Fruit fly (Drosophila melanogaster) whole organism, adult: ENCODE measurements around the gene Ir93a.

Source experiments
- CG11617 ChIP-seq: fragments of 200-800 bp; sonication (Bioruptor generic); optimal IDR thresholded peaks from 2 replicates; lab custom pipeline; 2017; ENCODE audit warnings: mild to moderate bottlenecking, missing biosample characterization, missing genetic modification reagents, missing genetic modification characterization
- CG12768 ChIP-seq: fragments of 200-800 bp; sonication (Bioruptor generic); optimal IDR thresholded peaks from 2 replicates; lab custom pipeline; 2017; ENCODE audit warnings: missing biosample characterization, missing genetic modification characterization, mild to moderate bottlenecking, moderate library complexity, missing genetic modification reagents
- CG14711 ChIP-seq: fragments of 200-800 bp; sonication (Bioruptor generic); optimal IDR thresholded peaks from 2 replicates; lab custom pipeline; 2018; ENCODE audit warnings: missing biosample characterization, mild to moderate bottlenecking, missing genetic modification characterization, moderate library complexity
- CG1620 ChIP-seq: fragments of 200-800 bp; sonication (Bioruptor generic); optimal IDR thresholded peaks from 2 replicates; lab custom pipeline; 2016; ENCODE audit warnings: missing biosample characterization, missing genetic modification characterization
- CG33017 ChIP-seq: fragments of 200-800 bp; sonication (Bioruptor generic); optimal IDR thresholded peaks from 2 replicates; lab custom pipeline; 2018; ENCODE audit warnings: missing biosample characterization, mild to moderate bottlenecking, missing genetic modification characterization, moderate library complexity
- CG5204 ChIP-seq: fragments of 200-800 bp; sonication (Bioruptor generic); optimal IDR thresholded peaks from 2 replicates; lab custom pipeline; 2016; ENCODE audit warnings: missing biosample characterization, missing genetic modification characterization
- CG7045 ChIP-seq: fragments of 200-800 bp; sonication (Bioruptor generic); optimal IDR thresholded peaks from 2 replicates; lab custom pipeline; 2017; ENCODE audit warnings: missing biosample characterization, mild to moderate bottlenecking, missing genetic modification characterization
- CG7101 ChIP-seq: fragments of 200-800 bp; sonication (Bioruptor generic); optimal IDR thresholded peaks from 2 replicates; lab custom pipeline; 2018; ENCODE audit warnings: missing biosample characterization, mild to moderate bottlenecking, missing genetic modification characterization, moderate library complexity
- Clk ChIP-seq: fragments of 200-800 bp; sonication (Bioruptor generic); optimal IDR thresholded peaks from 2 replicates; lab custom pipeline; 2017; ENCODE audit warnings: missing biosample characterization, missing genetic modification characterization
- Crg-1 ChIP-seq: fragments of 200-800 bp; sonication (Bioruptor generic); optimal IDR thresholded peaks from 2 replicates; lab custom pipeline; 2016; ENCODE audit warnings: missing biosample characterization, missing genetic modification characterization
- Hr96 ChIP-seq: fragments of 200-800 bp; sonication (Bioruptor generic); optimal IDR thresholded peaks from 2 replicates; lab custom pipeline; 2016; ENCODE audit warnings: missing biosample characterization, missing genetic modification characterization
- Mnt ChIP-seq: fragments of 200-800 bp; sonication (Bioruptor generic); optimal IDR thresholded peaks from 2 replicates; lab custom pipeline; 2016; ENCODE audit warnings: missing biosample characterization, mild to moderate bottlenecking, missing genetic modification characterization
- bab1 ChIP-seq: fragments of 200-800 bp; sonication (Bioruptor generic); optimal IDR thresholded peaks from 3 replicates; lab custom pipeline; 2019; ENCODE audit warnings: missing biosample characterization, mild to moderate bottlenecking, missing genetic modification characterization, moderate library complexity
- cic ChIP-seq: fragments of 200-800 bp; sonication (Bioruptor generic); optimal IDR thresholded peaks from 2 replicates; lab custom pipeline; 2017; ENCODE audit warnings: missing biosample characterization, mild to moderate bottlenecking, missing genetic modification characterization, moderate library complexity
- cnc ChIP-seq, 2 experiments: fragments of >200 bp; optimal IDR thresholded peaks; 2 replicates each; lab custom pipeline; 2017
- kay ChIP-seq: fragments of 200-800 bp; sonication (Bioruptor generic); peaks from one replicate; lab custom pipeline; 2016; ENCODE audit warnings: missing biosample characterization, missing genetic modification characterization, borderline replicate concordance
- ovo ChIP-seq: fragments of 200-800 bp; sonication (Bioruptor generic); optimal IDR thresholded peaks from 2 replicates; lab custom pipeline; 2016; ENCODE audit warnings: missing biosample characterization, missing genetic modification characterization
- tj ChIP-seq: fragments of 200-800 bp; sonication (Bioruptor generic); optimal IDR thresholded peaks from 3 replicates; lab custom pipeline; 2017; ENCODE audit warnings: missing biosample characterization, mild to moderate bottlenecking, missing genetic modification characterization, moderate library complexity
- toe ChIP-seq: fragments of 200-800 bp; sonication (Bioruptor generic); optimal IDR thresholded peaks from 2 replicates; lab custom pipeline; 2016; ENCODE audit warnings: missing biosample characterization, missing genetic modification characterization

The Ir93a gene

dm6 chr3R:20859845-20860244, at the start of gene Ir93a:
Gene Ir93a, minus strand, starts transcription at chr3R:20859945.
- TF ChIP-seq bab1 (GFP tag; lab: Kevin White, UChicago), result no peak
- TF ChIP-seq Mnt (GFP tag; lab: Kevin White, UChicago), result no peak
- no peak for TF ChIP-seq CG14711 (tag; lab: Kevin White, UChicago)
- TF ChIP-seq CG1620 (GFP tag; lab: Kevin White, UChicago), result no peak
- no peak for TF ChIP-seq Hr96 (GFP tag; lab: Kevin White, UChicago)
- no peak for TF ChIP-seq Clk (GFP tag; lab: Kevin White, UChicago)
- no peak for TF ChIP-seq cic
- TF ChIP-seq CG5204 (GFP tag; lab: Kevin White, UChicago), result no peak
- TF ChIP-seq ovo, result no peak

dm6 chr3R:20908641-20909040, 48.9 kb upstream of the Ir93a start:
- TF ChIP-seq CG12768 (GFP tag; lab: Kevin White, UChicago), result no peak
- no peak for TF ChIP-seq CG7045
- peak; percentile 2 for TF ChIP-seq bab1 (GFP tag; lab: Kevin White, UChicago)
- no peak for TF ChIP-seq CG5204 (GFP tag; lab: Kevin White, UChicago)
- TF ChIP-seq toe, result no peak

dm6 chr3R:20905418-20905817, 45.7 kb upstream of the Ir93a start, which contains the start of gene TotX:
Gene TotX, minus strand, starts transcription at chr3R:20905518.
- TF ChIP-seq CG7045 (no peak), Crg-1 (GFP tag; lab: Kevin White, UChicago) (no peak), cic (no peak), bab1 (GFP tag; lab: Kevin White, UChicago) (no peak), CG5204 (GFP tag; lab: Kevin White, UChicago) (no peak), CG12768 (GFP tag; lab: Kevin White, UChicago) (no peak), tj (GFP tag; lab: Kevin White, UChicago) (no peak), CG1620 (GFP tag; lab: Kevin White, UChicago) (no peak), Hr96 (GFP tag; lab: Kevin White, UChicago) (no peak)

DNA sequence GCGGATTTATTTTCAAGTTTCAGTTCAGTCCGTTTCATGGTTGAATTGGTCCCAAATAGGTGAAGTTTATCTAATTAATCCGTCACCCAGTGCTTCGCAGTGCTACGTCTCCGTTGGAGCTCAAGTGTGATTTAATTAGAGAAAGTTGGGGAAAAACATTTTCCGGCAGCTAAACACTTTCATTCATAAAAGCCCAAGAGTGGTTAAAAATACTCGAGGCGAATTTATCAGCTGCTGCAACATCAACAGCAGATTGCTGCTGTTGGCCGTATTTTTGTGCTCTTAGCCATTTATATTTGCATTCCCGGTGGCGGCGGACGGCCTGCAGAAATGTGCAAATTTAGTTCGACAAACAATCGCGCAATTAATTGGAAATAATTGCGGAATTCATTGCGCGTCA, 41.9 kb upstream of the Ir93a start, which contains the start of gene Grik:
Grik (plus strand) TSS at position 301 of the 400 bp plus-strand sequence.
- TF ChIP-seq CG33017 (no peak), CG7101 (tag; lab: Kevin White, UChicago) (no peak), toe (no peak), tj (GFP tag; lab: Kevin White, UChicago) (no peak)

dm6 chr3R:20897128-20897527, 37.4 kb upstream of the Ir93a start, which contains the start of gene Ktl:
Gene Ktl, minus strand, starts transcription at chr3R:20897320.
- no peak for TF ChIP-seq Hr96 (GFP tag; lab: Kevin White, UChicago)
- no peak for TF ChIP-seq CG14711 (tag; lab: Kevin White, UChicago)
- no peak for TF ChIP-seq ovo
- no peak for TF ChIP-seq cic

- TF ChIP-seq CG14711 (tag; lab: Kevin White, UChicago), result no peak
Observed at dm6 chr3R:20891495-20891894, 31.8 kb upstream of the Ir93a start.

DNA sequence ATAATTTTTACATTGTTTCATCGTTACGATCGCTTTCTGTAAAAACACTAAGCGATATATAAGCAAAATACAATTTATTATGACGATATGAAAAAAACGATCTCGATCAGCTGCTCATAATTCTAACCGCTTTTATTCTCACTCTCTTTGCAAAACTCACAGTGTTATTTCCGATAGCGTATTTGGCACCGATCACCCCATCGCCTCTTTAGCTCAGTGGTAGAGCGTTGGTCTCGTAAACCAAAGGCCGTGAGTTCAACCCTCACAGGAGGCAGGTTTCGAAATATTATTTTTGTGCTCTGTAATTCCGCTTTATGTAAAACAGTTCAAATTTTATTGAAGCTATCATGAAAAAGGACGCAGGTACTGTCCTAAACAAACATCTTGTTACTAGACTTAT, 31.2 kb upstream of the Ir93a start:
- no peak for TF ChIP-seq Mnt (GFP tag; lab: Kevin White, UChicago)
- TF ChIP-seq cic, result peak; percentile 5
- no peak for TF ChIP-seq Crg-1 (GFP tag; lab: Kevin White, UChicago)

DNA sequence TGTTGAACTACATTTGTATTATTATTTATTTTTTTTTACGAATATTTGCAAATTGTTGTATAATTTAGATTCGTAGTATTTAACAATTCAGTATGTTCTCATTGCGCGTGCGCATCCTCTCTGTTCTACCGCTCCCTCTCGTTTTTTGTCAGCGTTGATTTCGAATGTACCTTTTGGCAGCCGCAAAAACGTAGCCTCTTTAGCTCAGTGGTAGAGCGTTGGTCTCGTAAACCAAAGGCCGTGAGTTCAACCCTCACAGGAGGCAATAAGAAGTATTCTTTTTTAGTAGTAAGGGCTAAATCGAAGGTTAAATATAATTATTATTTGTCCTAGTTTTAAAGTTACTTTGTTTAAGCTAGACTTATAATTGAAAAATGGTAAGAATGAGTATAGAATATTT, 30.8 kb upstream of the Ir93a start:
- TF ChIP-seq CG33017, result no peak
- no peak for TF ChIP-seq cnc (optimal IDR thresholded peaks at IDR 0.05; lab: Kevin White, UChicago)
- TF ChIP-seq CG5204 (GFP tag; lab: Kevin White, UChicago), result no peak
- peak; percentile 33 for TF ChIP-seq kay

- no peak for TF ChIP-seq tj (GFP tag; lab: Kevin White, UChicago)
- TF ChIP-seq kay, result no peak
- TF ChIP-seq Clk (GFP tag; lab: Kevin White, UChicago), result no peak
- TF ChIP-seq CG11617 (GFP tag; lab: Kevin White, UChicago), result no peak
- no peak for TF ChIP-seq CG33017
- no peak for TF ChIP-seq ovo
- no peak for TF ChIP-seq CG5204 (GFP tag; lab: Kevin White, UChicago)
- no peak for TF ChIP-seq cnc (optimal IDR thresholded peaks at IDR 0.05; lab: Kevin White, UChicago)
- no peak for TF ChIP-seq CG12768 (GFP tag; lab: Kevin White, UChicago)
- no peak for TF ChIP-seq CG14711 (tag; lab: Kevin White, UChicago)
- TF ChIP-seq Mnt (GFP tag; lab: Kevin White, UChicago), result no peak
Observed at dm6 chr3R:20877436-20877835, 17.7 kb upstream of the Ir93a start, which contains the start of gene TotZ. Gene TotZ, plus strand, starts transcription at chr3R:20877736.
